Fruit fly (Drosophila melanogaster): ENCODE results near the gene CG2126.

Gene CG2126

dm6 chr3R:31794457-31794856 is 18.0 kb upstream of the CG2126 start (continued):
- peak; percentile 28 for TF ChIP-seq CG9797 (GFP tag; optimal IDR thresholded peaks at IDR 0.05)
- TF ChIP-seq chinmo (GFP tag; IDR thresholded peaks at IDR 0.05; ENCODE audit: partially characterized antibody) = peak; percentile 86; the same call in 2 of the 4 replicates
- TF ChIP-seq CG3847 (GFP tag; IDR thresholded peaks at IDR 0.05) = 0 out of 2 replicates have a peak, but pooled peaks have one; percentile 18

DNA sequence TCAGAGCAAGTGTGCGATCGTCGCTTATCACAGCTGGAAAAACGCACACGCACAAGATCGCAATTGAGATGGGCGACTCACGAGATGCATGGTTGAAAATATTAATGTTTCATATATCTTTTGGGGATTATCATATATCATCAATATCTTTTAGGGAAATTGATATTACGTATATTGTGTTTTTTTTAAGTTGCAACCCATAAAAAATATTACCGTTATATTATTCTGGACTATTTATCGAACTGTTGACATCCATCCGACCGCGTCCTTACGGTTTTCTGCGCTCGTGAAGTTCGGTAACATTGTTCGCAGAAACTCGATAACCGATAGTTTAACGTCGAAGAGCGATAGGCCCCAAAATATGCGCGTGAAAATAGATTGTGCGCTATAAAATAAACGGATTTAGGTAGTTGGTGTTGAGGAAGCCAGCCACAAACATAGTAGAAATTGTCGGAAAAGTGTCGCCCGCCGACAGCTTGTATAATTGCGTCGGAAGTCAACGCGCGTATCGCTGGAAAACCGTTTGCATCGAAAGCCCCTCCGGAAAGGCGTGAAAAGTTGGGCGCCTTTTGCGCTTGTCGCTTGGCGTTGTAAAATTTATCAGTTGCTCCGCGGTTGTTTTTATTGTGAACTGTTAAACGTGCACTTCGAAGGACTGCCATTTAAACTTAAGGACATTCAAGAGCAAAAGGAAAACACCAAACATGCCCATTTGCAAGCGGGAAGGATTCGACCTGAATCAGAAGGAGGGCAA is 17.4 kb upstream of the CG2126 start, which contains the start of the genes Mccc1 and Acf:
Gene Mccc1, minus strand, starts transcription at position 244 of the 754 bp plus-strand sequence.
Gene Acf, plus strand, starts transcription at position 318 of the 754 bp plus-strand sequence.
- TF ChIP-seq CG31441 (GFP tag; IDR thresholded peaks at IDR 0.05) (no peak), pzg (GFP tag; optimal IDR thresholded peaks at IDR 0.05) (peak; percentile 79), sc (optimal IDR thresholded peaks at IDR 0.05) (no peak), sc (GFP tag; optimal IDR thresholded peaks at IDR 0.05) (no peak), sisA (GFP tag; IDR thresholded peaks at IDR 0.05) (peak; percentile 20; the same call in 1 of the 2 replicates), zfh2 (GFP tag; optimal IDR thresholded peaks at IDR 0.05) (peak; percentile 61), Scr (GFP tag; IDR thresholded peaks at IDR 0.05; ENCODE audit: partially characterized antibody) (peak; percentile 69), CG5953 (GFP tag; IDR thresholded peaks at IDR 0.05) (no peak), pho (GFP tag; optimal IDR thresholded peaks at IDR 0.05) (no peak), E2f1 (GFP tag; IDR thresholded peaks at IDR 0.05) (no peak), aop (GFP tag; IDR thresholded peaks at IDR 0.05) (no peak), CG8281 (tag; optimal IDR thresholded peaks at IDR 0.05) (no peak), Poxn (GFP tag; IDR thresholded peaks at IDR 0.05) (no peak), danr (GFP tag; IDR thresholded peaks at IDR 0.05) (no peak), Hr51 (GFP tag; optimal IDR thresholded peaks at IDR 0.05) (no peak), CG13287 (GFP tag; IDR thresholded peaks at IDR 0.05; ENCODE audit: partially characterized antibody) (peak; percentile 76), dpn (GFP tag; optimal IDR thresholded peaks at IDR 0.05) (peak; percentile 42 to 51), grau (tag; optimal IDR thresholded peaks at IDR 0.05) (no peak), CTCF (GFP tag; optimal IDR thresholded peaks at IDR 0.05) (no peak), Ptx1 (GFP tag; IDR thresholded peaks at IDR 0.05) (peak; percentile 51), lola (GFP tag; optimal IDR thresholded peaks at IDR 0.05) (peak in 1 of 3 experiments; percentile 3), CG2129 (GFP tag; IDR thresholded peaks at IDR 0.05; ENCODE audit: partially characterized antibody) (no peak; the same call in 1 of the 2 replicates), CG10979 (tag; optimal IDR thresholded peaks at IDR 0.05) (peak; percentile 7), CG14667 (GFP tag; IDR thresholded peaks at IDR 0.05) (no peak), BEAF-32 (GFP tag; optimal IDR thresholded peaks at IDR 0.05) (peak; percentile 76), CG11723 (GFP tag; optimal IDR thresholded peaks at IDR 0.05) (no peak), sug (tag; optimal IDR thresholded peaks at IDR 0.05) (no peak), sob (GFP tag; IDR thresholded peaks at IDR 0.05) (peak; percentile 37; the same call in 1 of the 2 replicates), hkb (optimal IDR thresholded peaks at IDR 0.05) (peak; percentile 13), hkb (GFP tag; IDR thresholded peaks at IDR 0.05) (peak; percentile 45; the same call in 1 of the 2 replicates), Sry-β (GFP tag; optimal IDR thresholded peaks at IDR 0.05) (peak; percentile 19), Usf (GFP tag; optimal IDR thresholded peaks at IDR 0.05) (no peak), row (GFP tag; IDR thresholded peaks at IDR 0.05) (peak; percentile 77), vnd (GFP tag; IDR thresholded peaks at IDR 0.05; ENCODE audit: partially characterized antibody) (peak; percentile 51), CG11247 (GFP tag; IDR thresholded peaks at IDR 0.05) (0 out of 2 replicates have a peak, but pooled peaks have one; percentile 30), Bdp1 (GFP tag; optimal IDR thresholded peaks at IDR 0.05) (no peak), Gug (GFP tag; IDR thresholded peaks at IDR 0.05) (0 out of 4 replicates have a peak, but pooled peaks have one; percentile 6), CG11695 (GFP tag; IDR thresholded peaks at IDR 0.05) (no peak), CG33213 (GFP tag; optimal IDR thresholded peaks at IDR 0.05) (peak; percentile 44), ash1 (GFP tag; optimal IDR thresholded peaks at IDR 0.05) (no peak), CG17359 (tag; optimal IDR thresholded peaks at IDR 0.05) (no peak), hbn (GFP tag; IDR thresholded peaks at IDR 0.05; ENCODE audit: partially characterized antibody) (peak; percentile 64), Deaf1 (tag; optimal IDR thresholded peaks at IDR 0.05) (no peak), pum (GFP tag; optimal IDR thresholded peaks at IDR 0.05) (peak; percentile 37)

Data from whole organism, embryonic.